Fruit fly (Drosophila melanogaster): ENCODE data around the gene Muc11A.
A peak's percentile ranks its signal among the peaks of the same experiment; 100 is the strongest.

The Muc11A gene

dm6 chrX:12050292-12050691, 9.3 kb upstream of the Muc11A start:
- TF ChIP-seq CG6808 (GFP tag; optimal IDR thresholded peaks at IDR 0.05) (no peak), esn (GFP tag; optimal IDR thresholded peaks at IDR 0.05) (no peak), vri (GFP tag; optimal IDR thresholded peaks at IDR 0.05) (no peak), eg (GFP tag; IDR thresholded peaks at IDR 0.05) (no peak), Eip75B (GFP tag; optimal IDR thresholded peaks at IDR 0.05) (no peak), CG8119 (GFP tag; IDR thresholded peaks at IDR 0.05) (no peak)

dm6 chrX:12056535-12056934, 3.1 kb upstream of the Muc11A start, which contains the start of gene Uch-L5R:
Gene Uch-L5R (minus strand): TSS chrX:12056635.
- no peak for TF ChIP-seq Sox14 (GFP tag; optimal IDR thresholded peaks at IDR 0.05)
- no peak for TF ChIP-seq svp (GFP tag)
- no peak for TF ChIP-seq net (GFP tag; optimal IDR thresholded peaks at IDR 0.05)
- no peak for TF ChIP-seq spab (GFP tag; optimal IDR thresholded peaks at IDR 0.05)

- TF ChIP-seq pdm3 (GFP tag; optimal IDR thresholded peaks at IDR 0.05) = no peak
- no peak for TF ChIP-seq Sox14 (GFP tag; optimal IDR thresholded peaks at IDR 0.05)
- TF ChIP-seq CG11294 (GFP tag; IDR thresholded peaks at IDR 0.05) = no peak
- no peak for TF ChIP-seq acj6 (GFP tag; optimal IDR thresholded peaks at IDR 0.05)
- no peak for TF ChIP-seq CG10631 (GFP tag; optimal IDR thresholded peaks at IDR 0.05)
- no peak for TF ChIP-seq fd85E (GFP tag; optimal IDR thresholded peaks at IDR 0.05)
- TF ChIP-seq CG4318 (GFP tag; optimal IDR thresholded peaks at IDR 0.05) = no peak
- no peak for TF ChIP-seq achi (GFP tag; optimal IDR thresholded peaks at IDR 0.05)
- TF ChIP-seq CG11902 (GFP tag; optimal IDR thresholded peaks at IDR 0.05) = no peak
- no peak for TF ChIP-seq fd59A (GFP tag; optimal IDR thresholded peaks at IDR 0.05)
- TF ChIP-seq Eip75B (GFP tag; optimal IDR thresholded peaks at IDR 0.05) = no peak
- no peak for TF ChIP-seq CG6163 (GFP tag; IDR thresholded peaks at IDR 0.05)
- TF ChIP-seq eg (GFP tag; IDR thresholded peaks at IDR 0.05) = no peak
- no peak for TF ChIP-seq CG7368 (GFP tag; optimal IDR thresholded peaks at IDR 0.05)
These were observed 10.5 kb downstream of the Muc11A start, which contains the start of gene CG34323 for dm6 chrX:12070137-12070536. Gene CG34323 (plus strand): TSS chrX:12070437.

- TF ChIP-seq CG32006 (GFP tag; optimal IDR thresholded peaks at IDR 0.05) = no peak
- TF ChIP-seq Sox14 (GFP tag; optimal IDR thresholded peaks at IDR 0.05) = no peak
- no peak for TF ChIP-seq fkh (GFP tag; optimal IDR thresholded peaks at IDR 0.05)
These were observed 13.1 kb downstream of the Muc11A start, which contains the start of gene moon for dm6 chrX:12072718-12073117. Gene moon (minus strand): TSS chrX:12072818.

dm6 chrX:12073637-12074036, 14.0 kb downstream of the Muc11A start:
- TF ChIP-seq fkh (GFP tag; optimal IDR thresholded peaks at IDR 0.05) = no peak
- TF ChIP-seq CG15336 (GFP tag; IDR thresholded peaks at IDR 0.05) = no peak
- no peak for TF ChIP-seq acj6 (GFP tag; optimal IDR thresholded peaks at IDR 0.05)
- TF ChIP-seq Hr4 (GFP tag; optimal IDR thresholded peaks at IDR 0.05) = no peak
- TF ChIP-seq CG11294 (GFP tag; IDR thresholded peaks at IDR 0.05) = no peak
- TF ChIP-seq Ets96B (tag; optimal IDR thresholded peaks at IDR 0.05) = peak; percentile 4
- TF ChIP-seq OdsH (GFP tag; optimal IDR thresholded peaks at IDR 0.05) = no peak
- TF ChIP-seq CG10631 (GFP tag; optimal IDR thresholded peaks at IDR 0.05) = no peak
- TF ChIP-seq Sox14 (GFP tag; optimal IDR thresholded peaks at IDR 0.05) = no peak
- peak; percentile 39 for TF ChIP-seq Eip78C (GFP tag)
- TF ChIP-seq CG8119 (GFP tag; IDR thresholded peaks at IDR 0.05) = no peak
- no peak for TF ChIP-seq salr (GFP tag; optimal IDR thresholded peaks at IDR 0.05)
- no peak for TF ChIP-seq CG6792 (GFP tag; optimal IDR thresholded peaks at IDR 0.05)
- peak; percentile 32 for TF ChIP-seq svp (GFP tag)
- no peak for TF ChIP-seq CG6163 (GFP tag; IDR thresholded peaks at IDR 0.05)
- TF ChIP-seq Lpt (GFP tag; optimal IDR thresholded peaks at IDR 0.05) = no peak
- no peak for TF ChIP-seq CG34406 (GFP tag; optimal IDR thresholded peaks at IDR 0.05)
- peak; percentile 10 for TF ChIP-seq CG10669 (GFP tag; optimal IDR thresholded peaks at IDR 0.05)
- TF ChIP-seq achi (GFP tag; optimal IDR thresholded peaks at IDR 0.05) = no peak
- no peak for TF ChIP-seq Hr38 (GFP tag; optimal IDR thresholded peaks at IDR 0.05)
- TF ChIP-seq esn (GFP tag; optimal IDR thresholded peaks at IDR 0.05) = no peak
- no peak for TF ChIP-seq Hr39 (GFP tag; optimal IDR thresholded peaks at IDR 0.05)
- TF ChIP-seq Met (GFP tag; optimal IDR thresholded peaks at IDR 0.05) = no peak
- TF ChIP-seq Sox102F (GFP tag; optimal IDR thresholded peaks at IDR 0.05) = no peak
- TF ChIP-seq topi (GFP tag; optimal IDR thresholded peaks at IDR 0.05) = no peak
- TF ChIP-seq CG3032 (tag; optimal IDR thresholded peaks at IDR 0.05) = no peak
- no peak for TF ChIP-seq CG31627 (GFP tag; optimal IDR thresholded peaks at IDR 0.05)
- TF ChIP-seq Blimp-1 (GFP tag; optimal IDR thresholded peaks at IDR 0.05) = no peak
- TF ChIP-seq CG8319 (GFP tag; optimal IDR thresholded peaks at IDR 0.05) = no peak
- TF ChIP-seq CG8632 (GFP tag; optimal IDR thresholded peaks at IDR 0.05) = no peak

All from whole organism, prepupa.